Fruit fly (Drosophila melanogaster): ENCODE results near the gene Mgat2.

DNA sequence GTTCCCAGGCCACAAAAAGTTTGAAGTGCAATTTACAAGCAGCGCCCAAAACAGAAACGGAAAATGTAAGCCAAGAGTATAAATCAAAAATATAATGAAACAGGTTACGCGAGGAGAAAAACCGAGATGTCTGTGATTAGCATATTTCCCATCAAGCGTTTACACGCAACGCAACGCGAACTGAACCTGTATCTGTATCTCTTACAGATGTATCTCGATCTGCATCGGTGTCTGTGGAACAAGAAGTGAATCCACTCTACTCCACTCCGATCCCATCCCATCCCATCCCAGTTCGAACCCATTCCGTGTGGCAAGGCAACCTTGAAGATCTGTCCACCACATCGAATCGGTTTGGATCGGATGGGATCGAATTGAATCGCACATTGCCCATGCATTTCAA lies 38.1 kb downstream of the Mgat2 start:
- TF ChIP-seq pan (optimal IDR thresholded peaks at IDR 0.05) = no peak
- no peak for TF ChIP-seq pan (GFP tag; optimal IDR thresholded peaks at IDR 0.05 in 1 of 2, IDR thresholded peaks at IDR 0.05 in 1 of 2)
- TF ChIP-seq shn (GFP tag; optimal IDR thresholded peaks at IDR 0.05) = no peak
- TF ChIP-seq Stat92E (GFP tag; optimal IDR thresholded peaks at IDR 0.05) = no peak
- no peak for TF ChIP-seq CG10654 (GFP tag; optimal IDR thresholded peaks at IDR 0.05)
- no peak for TF ChIP-seq gcm2 (GFP tag; optimal IDR thresholded peaks at IDR 0.05)
- no peak for TF ChIP-seq CG13424 (tag; optimal IDR thresholded peaks at IDR 0.05)

Measured in whole organism, embryonic.